Fruit fly (Drosophila melanogaster) S2 (cell line): Measurements from ENCODE around the gene gish.

Experiments
- CG8478 ChIP-seq: fragments of >200 bp; optimal IDR thresholded peaks from 2 replicates; lab custom pipeline; 2018
- CTCF ChIP-seq, 2 experiments: fragments of >200 bp; optimal IDR thresholded peaks; 2 replicates each; lab custom pipeline; 2018

DNA sequence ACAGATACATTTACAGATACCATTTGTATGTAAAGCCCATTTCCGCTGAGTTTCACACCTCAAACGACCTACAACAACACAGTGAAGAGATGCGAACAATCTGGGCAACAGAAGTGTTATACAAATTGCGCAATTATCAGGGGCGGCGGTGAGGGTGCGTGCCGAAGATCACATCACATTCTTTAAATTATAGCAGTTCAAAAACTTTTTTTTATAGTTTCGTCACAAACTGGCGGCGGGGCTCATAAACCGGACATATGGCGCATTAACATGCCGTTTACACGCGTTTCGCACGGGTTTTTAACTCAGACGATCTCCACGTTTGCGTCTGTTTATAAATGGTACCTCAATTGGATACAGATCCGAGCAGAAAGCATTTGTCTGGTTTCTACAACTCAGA lies 80.9 kb downstream of the gish start:
- TF ChIP-seq CG8478 (lab: Kevin White, UChicago) (no peak), CTCF (optimal IDR thresholded peaks at IDR 0.05; lab: Kevin White, UChicago) (no peak)
